Worm (Caenorhabditis elegans) whole organism, young adult: ENCODE measurements around the gene F19C6.4.

Experiments used
- akir-1 ChIP-seq: fragments of 200-800 bp; sonication (Bioruptor generic); optimal IDR thresholded peaks from 2 replicates; lab custom pipeline; 2018; ENCODE audit warnings: mild to moderate bottlenecking, missing genetic modification characterization, moderate library complexity, missing compliant biosample characterization
- ama-1 ChIP-seq, 3 experiments: fragments of 150-350 bp in 1 of 3; sonication (generic microtip) in 2 of 3; optimal IDR thresholded peaks; 2 replicates each; lab custom pipeline; 2014 to 2018; ENCODE audit warnings: missing biosample characterization in 2 of 3, missing genetic modification characterization in 2 of 3, missing genetic modification reagents in 2 of 3
- cebp-2 ChIP-seq: fragments of 200-800 bp; sonication (Bioruptor generic); IDR thresholded peaks from 2 replicates; pipeline ENCODE4 v1.3.6; 2022; ENCODE audit warnings: missing genetic modification characterization, missing compliant biosample characterization
- hmg-1.2 ChIP-seq: fragments of 200-800 bp; sonication (Bioruptor generic); IDR thresholded peaks from 2 replicates; pipeline ENCODE4 v1.3.6; 2022; ENCODE audit warnings: missing genetic modification reagents, missing genetic modification characterization, missing compliant biosample characterization
- hmg-20 ChIP-seq: fragments of 200-800 bp; sonication (Bioruptor generic); IDR thresholded peaks from 2 replicates; pipeline ENCODE4 v1.3.6; 2022; ENCODE audit warnings: missing genetic modification reagents, missing genetic modification characterization, missing compliant biosample characterization
- lin-35 ChIP-seq, 3 experiments: fragments of 150-350 bp in 2 of 3; sonication (generic microtip) in 1 of 3; optimal IDR thresholded peaks; 2 replicates each; lab custom pipeline; 2014 to 2018; ENCODE audit warnings: missing biosample characterization in 3 of 3, missing genetic modification characterization in 3 of 3, missing genetic modification reagents in 3 of 3
- madf-8 ChIP-seq: fragments of 200-800 bp; sonication (Bioruptor generic); conservative IDR thresholded peaks from 2 replicates; pipeline ENCODE4 v1.3.6; 2022; ENCODE audit warnings: missing genetic modification reagents, missing genetic modification characterization, missing compliant biosample characterization
- nfya-1 ChIP-seq: sonication (generic microtip); optimal IDR thresholded peaks from 2 replicates; lab custom pipeline; 2017; ENCODE audit warnings: antibody characterized with exemption, missing compliant biosample characterization, missing genetic modification characterization, borderline replicate concordance; ENCODE audit not compliant: insufficient read depth
- nhr-90 ChIP-seq: sonication (generic microtip); optimal IDR thresholded peaks from 2 replicates; lab custom pipeline; 2016; ENCODE audit warnings: missing genotype, mild to moderate bottlenecking, missing genetic modification characterization, missing compliant biosample characterization
- pha-4 ChIP-seq: fragments of 150-350 bp; sonication (generic microtip); optimal IDR thresholded peaks from 2 replicates; lab custom pipeline; 2014; ENCODE audit warnings: missing biosample characterization, missing genetic modification reagents, missing genetic modification characterization
- sdz-38 ChIP-seq: sonication (generic microtip); optimal IDR thresholded peaks from 2 replicates; lab custom pipeline; 2016; ENCODE audit warnings: missing genotype, missing genetic modification characterization, missing compliant biosample characterization
- unc-62 ChIP-seq: fragments of 150-350 bp; optimal IDR thresholded peaks from 2 replicates; lab custom pipeline; 2014; ENCODE audit warnings: missing biosample characterization, missing genetic modification reagents, missing genetic modification characterization
- ztf-28 ChIP-seq: fragments of 200-800 bp; sonication (Bioruptor generic); IDR thresholded peaks from 2 replicates; pipeline ENCODE4 v1.3.6; 2022; ENCODE audit warnings: missing genetic modification reagents, missing genetic modification characterization, missing compliant biosample characterization

DNA sequence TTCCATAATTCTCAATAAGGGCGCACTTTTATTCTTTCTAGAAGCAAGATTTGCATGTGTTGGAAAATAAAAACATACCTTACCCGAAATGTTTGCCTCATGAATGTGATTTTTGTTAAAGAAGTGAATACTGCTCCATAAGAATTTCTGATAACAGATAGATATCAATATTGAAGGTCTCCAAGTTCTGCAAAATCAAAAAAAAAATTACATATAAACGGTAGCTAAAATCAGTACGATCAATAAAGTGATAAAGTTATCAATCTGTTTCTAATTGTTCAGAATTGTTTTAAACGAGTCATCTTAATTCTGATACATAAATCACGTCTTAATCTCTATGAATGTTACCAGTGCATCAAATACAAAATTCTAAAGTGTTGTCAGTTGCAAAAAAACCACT, 41.6 kb downstream of the F19C6.4 start, which contains the start of gene mgl-1:
- TF ChIP-seq unc-62 (GFP tag; lab: Kevin White, UChicago), result no peak
- TF ChIP-seq cebp-2, result no peak
- TF ChIP-seq nfya-1 (tag; lab: Kevin White, UChicago), result no peak
- no peak for TF ChIP-seq hmg-20 (GFP tag; lab: Robert Waterston, UW)
- TF ChIP-seq pha-4 (tag; lab: Kevin White, UChicago), result no peak
- TF ChIP-seq nhr-90 (tag; lab: Kevin White, UChicago), result no peak
- no peak for TF ChIP-seq madf-8
- no peak for TF ChIP-seq ama-1 (optimal IDR thresholded peaks at IDR 0.05; lab: Kevin White, UChicago)
- TF ChIP-seq ama-1 (GFP tag; optimal IDR thresholded peaks at IDR 0.05; lab: Kevin White, UChicago), result no peak
- no peak for TF ChIP-seq ztf-28 (GFP tag; lab: Robert Waterston, UW)
- TF ChIP-seq hmg-1.2 (GFP tag; lab: Robert Waterston, UW), result no peak
- no peak for TF ChIP-seq lin-35 (GFP tag; optimal IDR thresholded peaks at IDR 0.05; lab: Kevin White, UChicago)
- no peak for TF ChIP-seq akir-1 (GFP tag; lab: Kevin White, UChicago)
- TF ChIP-seq sdz-38, result no peak
